Fruit fly (Drosophila melanogaster) whole organism, embryonic: ENCODE data around the gene CG17121.

Experiments used
- B-H2 ChIP-seq: fragments of 200-800 bp; sonication (Bioruptor generic); optimal IDR thresholded peaks from 2 replicates; lab custom pipeline; 2018; ENCODE audit warnings: missing biosample characterization, mild to moderate bottlenecking, missing genetic modification characterization
- CG10654 ChIP-seq: fragments of 200-800 bp; sonication (Bioruptor generic); optimal IDR thresholded peaks from 2 replicates; lab custom pipeline; 2016; ENCODE audit warnings: missing biosample characterization, missing genetic modification characterization
- CG1233 ChIP-seq: fragments of 200-800 bp; sonication (Bioruptor generic); optimal IDR thresholded peaks from 4 replicates; lab custom pipeline; 2018; ENCODE audit warnings: missing biosample characterization, mild to moderate bottlenecking, missing genetic modification characterization
- CG12659 ChIP-seq: fragments of 200-800 bp; sonication (Bioruptor generic); optimal IDR thresholded peaks from 3 replicates; lab custom pipeline; 2017; ENCODE audit warnings: mild to moderate bottlenecking, missing biosample characterization, missing genetic modification reagents, missing genetic modification characterization
- CG13296 ChIP-seq: fragments of 200-800 bp; sonication (Bioruptor generic); optimal IDR thresholded peaks from 3 replicates; lab custom pipeline; 2018; ENCODE audit warnings: missing biosample characterization, mild to moderate bottlenecking, missing genetic modification characterization
- CG13894 ChIP-seq: fragments of 200-800 bp; sonication (Bioruptor generic); optimal IDR thresholded peaks from 3 replicates; lab custom pipeline; 2018; ENCODE audit warnings: missing biosample characterization, mild to moderate bottlenecking, missing genetic modification characterization, moderate library complexity
- CG14667 ChIP-seq: fragments of 200-800 bp; sonication (Bioruptor generic); IDR thresholded peaks from 2 replicates; pipeline ENCODE4 v1.3.6; 2022; ENCODE audit warnings: missing biosample characterization, missing genetic modification characterization
- CG17829 ChIP-seq: fragments of 200-800 bp; optimal IDR thresholded peaks from 2 replicates; lab custom pipeline; 2019; ENCODE audit warnings: missing biosample characterization, mild to moderate bottlenecking, missing genetic modification characterization, moderate library complexity
- CG1832 ChIP-seq: fragments of 200-800 bp; sonication (Bioruptor generic); optimal IDR thresholded peaks from 2 replicates; lab custom pipeline; 2017; ENCODE audit warnings: missing biosample characterization, mild to moderate bottlenecking, missing genetic modification characterization, inconsistent platforms
- CG2129 ChIP-seq: fragments of 200-800 bp; sonication (Bioruptor generic); IDR thresholded peaks from 2 replicates; pipeline ENCODE4 v1.3.6; 2022; ENCODE audit warnings: missing biosample characterization, missing genetic modification characterization; ENCODE audit not compliant: partially characterized antibody
- CG2889 ChIP-seq: fragments of 200-800 bp; sonication (Bioruptor generic); IDR thresholded peaks from 3 replicates; pipeline ENCODE4 v1.3.6; 2022; ENCODE audit warnings: missing biosample characterization, missing genetic modification characterization
- CG30020 ChIP-seq: fragments of 200-800 bp; optimal IDR thresholded peaks from 2 replicates; lab custom pipeline; 2019; ENCODE audit warnings: missing biosample characterization, mild to moderate bottlenecking, missing genetic modification characterization, moderate library complexity
- CG31365 ChIP-seq: fragments of 200-800 bp; sonication (Bioruptor generic); optimal IDR thresholded peaks from 2 replicates; lab custom pipeline; 2018; ENCODE audit warnings: missing biosample characterization, mild to moderate bottlenecking, missing genetic modification characterization
- CG33213 ChIP-seq: fragments of 200-800 bp; sonication (Bioruptor generic); optimal IDR thresholded peaks from 3 replicates; lab custom pipeline; 2016; ENCODE audit warnings: missing biosample characterization, missing genetic modification characterization
- CG5245 ChIP-seq: fragments of 200-800 bp; sonication (Bioruptor generic); optimal IDR thresholded peaks from 3 replicates; lab custom pipeline; 2016; ENCODE audit warnings: missing biosample characterization, missing genetic modification characterization
- CG6813 ChIP-seq: fragments of 200-800 bp; sonication (Bioruptor generic); optimal IDR thresholded peaks from 2 replicates; lab custom pipeline; 2017; ENCODE audit warnings: missing biosample characterization, missing genetic modification characterization, mild to moderate bottlenecking, moderate library complexity, missing genetic modification reagents
- CG7271 ChIP-seq: fragments of 200-800 bp; sonication (Bioruptor generic); optimal IDR thresholded peaks from 2 replicates; lab custom pipeline; 2018; ENCODE audit warnings: missing biosample characterization, mild to moderate bottlenecking, missing genetic modification characterization, moderate library complexity
- CkIIα-i1 ChIP-seq: fragments of 200-800 bp; sonication (Bioruptor generic); IDR thresholded peaks from 2 replicates; pipeline ENCODE4 v1.3.6; 2022; ENCODE audit warnings: missing biosample characterization, missing genetic modification characterization
- CoRest ChIP-seq: fragments of 200-800 bp; sonication (Bioruptor generic); optimal IDR thresholded peaks from 3 replicates; lab custom pipeline; 2018; ENCODE audit warnings: missing biosample characterization, mild to moderate bottlenecking, missing genetic modification characterization, moderate library complexity
- D ChIP-seq, 2 experiments: fragments of 200-800 bp in 1 of 2; fragments of >200 bp in 1 of 2; sonication (Bioruptor generic) in 1 of 2; optimal IDR thresholded peaks; 2 replicates in 1 of 2; 3 replicates in 1 of 2; lab custom pipeline; 2017; ENCODE audit warnings: mild to moderate bottlenecking in 1 of 2, missing biosample characterization in 1 of 2, missing genetic modification characterization in 1 of 2, missing genetic modification reagents in 1 of 2
- Dad ChIP-seq: fragments of 200-800 bp; sonication (Bioruptor generic); optimal IDR thresholded peaks from 3 replicates; lab custom pipeline; 2016; ENCODE audit warnings: missing biosample characterization, missing genetic modification characterization
- Doc2 ChIP-seq: fragments of 200-800 bp; sonication (Bioruptor generic); IDR thresholded peaks from 2 replicates; pipeline ENCODE4 v1.3.6; 2022; ENCODE audit warnings: missing biosample characterization, missing genetic modification characterization
- Ets65A ChIP-seq: fragments of 200-800 bp; sonication (Bioruptor generic); peaks from one replicate; lab custom pipeline; 2016; ENCODE audit warnings: missing biosample characterization, missing genetic modification characterization
- Fer2 ChIP-seq: fragments of 200-800 bp; sonication (Bioruptor generic); optimal IDR thresholded peaks from 2 replicates; lab custom pipeline; 2018; ENCODE audit warnings: missing biosample characterization, mild to moderate bottlenecking, missing genetic modification characterization, moderate library complexity
- HmgZ ChIP-seq: fragments of 200-800 bp; sonication (Bioruptor generic); optimal IDR thresholded peaks from 2 replicates; lab custom pipeline; 2018; ENCODE audit warnings: missing biosample characterization, mild to moderate bottlenecking, missing genetic modification characterization
- Hr39 ChIP-seq: fragments of >200 bp; optimal IDR thresholded peaks from 2 replicates; lab custom pipeline; 2017
- NFAT ChIP-seq: fragments of 200-800 bp; sonication (Bioruptor generic); IDR thresholded peaks from 2 replicates; pipeline ENCODE4 v1.3.6; 2022; ENCODE audit warnings: missing biosample characterization, missing genetic modification characterization
- NK7.1 ChIP-seq: fragments of 200-800 bp; sonication (Bioruptor generic); optimal IDR thresholded peaks from 3 replicates; lab custom pipeline; 2016; ENCODE audit warnings: missing biosample characterization, missing genetic modification characterization
- Optix ChIP-seq: fragments of 200-800 bp; sonication (Bioruptor generic); IDR thresholded peaks from 3 replicates; pipeline ENCODE4 v1.3.6; 2022; ENCODE audit warnings: missing biosample characterization, missing genetic modification characterization
- Sry-β ChIP-seq: fragments of 200-800 bp; sonication (Bioruptor generic); optimal IDR thresholded peaks from 2 replicates; lab custom pipeline; 2018; ENCODE audit warnings: missing biosample characterization, mild to moderate bottlenecking, missing genetic modification characterization, moderate library complexity
- ap ChIP-seq: fragments of 200-800 bp; sonication (Bioruptor generic); IDR thresholded peaks from 2 replicates; pipeline ENCODE4 v1.3.6; 2022; ENCODE audit warnings: missing biosample characterization, missing genetic modification characterization
- ash1 ChIP-seq: fragments of 200-800 bp; sonication (Bioruptor generic); optimal IDR thresholded peaks from 2 replicates; lab custom pipeline; 2018; ENCODE audit warnings: missing biosample characterization, mild to moderate bottlenecking, missing genetic modification characterization
- chm ChIP-seq: fragments of 200-800 bp; sonication (Bioruptor generic); IDR thresholded peaks from 2 replicates; pipeline ENCODE4 v1.3.6; 2022; ENCODE audit warnings: missing biosample characterization, missing genetic modification characterization
- crol ChIP-seq: fragments of 200-800 bp; sonication (Bioruptor generic); IDR thresholded peaks from 2 replicates; pipeline ENCODE4 v1.3.6; 2022; ENCODE audit warnings: missing biosample characterization, missing genetic modification characterization
- dati ChIP-seq: fragments of 200-800 bp; sonication (Bioruptor generic); IDR thresholded peaks from 2 replicates; pipeline ENCODE4 v1.3.6; 2022; ENCODE audit warnings: missing biosample characterization, missing genetic modification characterization
- ems ChIP-seq: fragments of 200-800 bp; sonication (Bioruptor generic); optimal IDR thresholded peaks from 3 replicates; lab custom pipeline; 2016; ENCODE audit warnings: missing biosample characterization, missing genetic modification characterization
- ftz-f1 ChIP-seq: fragments of 200-800 bp; sonication (Bioruptor generic); optimal IDR thresholded peaks from 2 replicates; lab custom pipeline; 2016; ENCODE audit warnings: missing biosample characterization, missing genetic modification characterization
- gce ChIP-seq: fragments of 200-800 bp; sonication (Bioruptor generic); IDR thresholded peaks from 3 replicates; pipeline ENCODE4 v1.3.6; 2022; ENCODE audit warnings: missing biosample characterization, missing genetic modification characterization
- gcm ChIP-seq: fragments of 200-800 bp; sonication (Bioruptor generic); optimal IDR thresholded peaks from 2 replicates; lab custom pipeline; 2019; ENCODE audit warnings: missing biosample characterization, mild to moderate bottlenecking, missing genetic modification characterization, moderate library complexity
- h ChIP-seq: fragments of >200 bp; optimal IDR thresholded peaks from 2 replicates; lab custom pipeline; 2017
- klu ChIP-seq: fragments of 200-800 bp; sonication (Bioruptor generic); IDR thresholded peaks from 2 replicates; pipeline ENCODE4 v1.3.6; 2022; ENCODE audit warnings: missing biosample characterization, missing genetic modification characterization
- lov ChIP-seq, 2 experiments: fragments of 200-800 bp in 1 of 2; fragments of >200 bp in 1 of 2; sonication (Bioruptor generic) in 1 of 2; IDR thresholded peaks in 1 of 2; optimal IDR thresholded peaks in 1 of 2; 2 replicates in 1 of 2; 3 replicates in 1 of 2; pipeline versions ENCODE4 v1.3.6 to Lab custom; 2017 to 2022; ENCODE audit warnings: missing biosample characterization in 1 of 2, missing genetic modification characterization in 1 of 2
- odd ChIP-seq: fragments of 200-800 bp; sonication (Bioruptor generic); optimal IDR thresholded peaks from 2 replicates; lab custom pipeline; 2017; ENCODE audit warnings: missing biosample characterization, mild to moderate bottlenecking, missing genetic modification characterization
- pb ChIP-seq: fragments of 200-800 bp; sonication (Bioruptor generic); optimal IDR thresholded peaks from 3 replicates; lab custom pipeline; 2016; ENCODE audit warnings: missing biosample characterization, missing genetic modification characterization
- pita ChIP-seq: fragments of 200-800 bp; sonication (Bioruptor generic); optimal IDR thresholded peaks from 2 replicates; lab custom pipeline; 2017; ENCODE audit warnings: missing biosample characterization, mild to moderate bottlenecking, missing genetic modification characterization
- pros ChIP-seq: fragments of 200-800 bp; sonication (Bioruptor generic); optimal IDR thresholded peaks from 3 replicates; lab custom pipeline; 2019; ENCODE audit warnings: missing biosample characterization, mild to moderate bottlenecking, missing genetic modification characterization, moderate library complexity
- ranshi ChIP-seq: fragments of 200-800 bp; sonication (Bioruptor generic); IDR thresholded peaks from 2 replicates; pipeline ENCODE4 v1.3.6; 2022; ENCODE audit warnings: missing biosample characterization, missing genetic modification characterization
- sna ChIP-seq: fragments of 200-800 bp; sonication (Bioruptor generic); IDR thresholded peaks from 2 replicates; pipeline ENCODE4 v1.3.6; 2022; ENCODE audit warnings: missing biosample characterization, missing genetic modification characterization; ENCODE audit not compliant: partially characterized antibody
- stc ChIP-seq: fragments of 200-800 bp; sonication (Bioruptor generic); IDR thresholded peaks from 2 replicates; pipeline ENCODE4 v1.3.6; 2022; ENCODE audit warnings: missing biosample characterization, missing genetic modification characterization
- unpg ChIP-seq: fragments of 200-800 bp; sonication (Bioruptor generic); optimal IDR thresholded peaks from 3 replicates; lab custom pipeline; 2018; ENCODE audit warnings: missing biosample characterization, mild to moderate bottlenecking, missing genetic modification characterization, moderate library complexity
- wor ChIP-seq: fragments of 200-800 bp; sonication (Bioruptor generic); IDR thresholded peaks from 2 replicates; pipeline ENCODE4 v1.3.6; 2022; ENCODE audit warnings: missing biosample characterization, missing genetic modification characterization
- yki ChIP-seq: fragments of >200 bp; optimal IDR thresholded peaks from 3 replicates; lab custom pipeline; 2018

The CG17121 gene

dm6 chr3R:23028506-23028905, 19.5 kb downstream of the CG17121 start (continued):
- TF ChIP-seq D (optimal IDR thresholded peaks at IDR 0.05; lab: Kevin White, UChicago) (no peak), D (GFP tag; optimal IDR thresholded peaks at IDR 0.05; lab: Kevin White, UChicago) (no peak), wor (GFP tag; lab: Robert Waterston, UW) (no peak), CG13894 (tag; lab: Kevin White, UChicago) (no peak), CG14667 (GFP tag; lab: Robert Waterston, UW) (no peak), CG33213 (GFP tag; lab: Kevin White, UChicago) (no peak), sna (GFP tag; lab: Robert Waterston, UW) (no peak), B-H2 (GFP tag; lab: Kevin White, UChicago) (no peak), CG2889 (0 out of 3 replicates have a peak, but pooled peaks have one; percentile 46), Fer2 (tag; lab: Kevin White, UChicago) (no peak), gce (GFP tag; lab: Robert Waterston, UW) (no peak), lov (optimal IDR thresholded peaks at IDR 0.05; lab: Kevin White, UChicago) (no peak), lov (GFP tag; IDR thresholded peaks at IDR 0.05; lab: Robert Waterston, UW) (no peak), CG17829 (tag; lab: Kevin White, UChicago) (no peak), ems (GFP tag; lab: Kevin White, UChicago) (peak; percentile 38), yki (lab: Kevin White, UChicago) (no peak), CG30020 (tag; lab: Kevin White, UChicago) (no peak), klu (GFP tag; lab: Robert Waterston, UW) (peak; percentile 43; the same call in 1 of the 2 replicates), Hr39 (lab: Kevin White, UChicago) (no peak), CG7271 (no peak), dati (GFP tag; lab: Robert Waterston, UW) (no peak), chm (no peak), gcm (GFP tag; lab: Kevin White, UChicago) (no peak), CG13296 (GFP tag; lab: Kevin White, UChicago) (no peak), ap (GFP tag; lab: Robert Waterston, UW) (no peak; the same call in 1 of the 2 replicates), Dad (GFP tag; lab: Kevin White, UChicago) (no peak), CG10654 (GFP tag; lab: Kevin White, UChicago) (no peak), odd (GFP tag; lab: Kevin White, UChicago) (no peak), pita (GFP tag; lab: Kevin White, UChicago) (no peak), Doc2 (GFP tag; lab: Robert Waterston, UW) (no peak), CG2129 (GFP tag; lab: Robert Waterston, UW) (no peak), ranshi (GFP tag; lab: Robert Waterston, UW) (peak; percentile 53; the same call in 1 of the 2 replicates), CG1233 (GFP tag; lab: Kevin White, UChicago) (peak; percentile 21), CoRest (tag; lab: Kevin White, UChicago) (peak; percentile 50), HmgZ (tag; lab: Kevin White, UChicago) (peak; percentile 15), CG1832 (GFP tag; lab: Kevin White, UChicago) (no peak), CG31365 (tag; lab: Kevin White, UChicago) (no peak), NFAT (GFP tag; lab: Robert Waterston, UW) (peak; percentile 75), h (lab: Kevin White, UChicago) (no peak), pb (GFP tag; lab: Kevin White, UChicago) (no peak), NK7.1 (GFP tag; lab: Kevin White, UChicago) (no peak), Sry-β (GFP tag; lab: Kevin White, UChicago) (no peak), ash1 (GFP tag; lab: Kevin White, UChicago) (no peak), Optix (no peak), CkIIα-i1 (no peak), unpg (peak; percentile 55), stc (GFP tag; lab: Robert Waterston, UW) (peak; percentile 48; the same call in 1 of the 2 replicates), ftz-f1 (GFP tag; lab: Kevin White, UChicago) (no peak), Ets65A (peak; percentile 74), CG12659 (peak; percentile 7), CG6813 (GFP tag; lab: Kevin White, UChicago) (no peak), crol (GFP tag; lab: Robert Waterston, UW) (no peak), pros (no peak), CG5245 (peak; percentile 13)
